Fruit fly (Drosophila melanogaster) whole organism, embryonic: ENCODE measurements around the gene tw.

Experiments
- Antp ChIP-seq: fragments of 200-800 bp; sonication (Bioruptor generic); optimal IDR thresholded peaks from 3 replicates; lab custom pipeline; 2016; ENCODE audit warnings: missing biosample characterization, missing genetic modification characterization
- Asciz ChIP-seq: fragments of 200-800 bp; sonication (Bioruptor generic); optimal IDR thresholded peaks from 2 replicates; lab custom pipeline; 2017; ENCODE audit warnings: missing biosample characterization, mild to moderate bottlenecking, missing genetic modification characterization, missing genetic modification reagents
- Atf6 ChIP-seq: fragments of 200-800 bp; sonication (Bioruptor generic); IDR thresholded peaks from 2 replicates; pipeline ENCODE4 v1.3.6; 2022; ENCODE audit warnings: missing biosample characterization, missing genetic modification characterization
- B-H1 ChIP-seq: fragments of 200-800 bp; sonication (Bioruptor generic); IDR thresholded peaks from 3 replicates; pipeline ENCODE4 v1.3.6; 2022; ENCODE audit warnings: missing biosample characterization, missing genetic modification characterization
- BEAF-32 ChIP-seq: fragments of 200-800 bp; sonication (Bioruptor generic); optimal IDR thresholded peaks from 3 replicates; lab custom pipeline; 2017; ENCODE audit warnings: missing biosample characterization, missing genetic modification characterization, mild to moderate bottlenecking, moderate library complexity, missing genetic modification reagents
- Bdp1 ChIP-seq: fragments of 200-800 bp; sonication (Bioruptor generic); optimal IDR thresholded peaks from 3 replicates; lab custom pipeline; 2016; ENCODE audit warnings: missing biosample characterization, missing genetic modification characterization
- CG11696 ChIP-seq: fragments of 200-800 bp; sonication (Bioruptor generic); IDR thresholded peaks from 2 replicates; pipeline ENCODE4 v1.3.6; 2022; ENCODE audit warnings: missing biosample characterization, missing genetic modification characterization
- CG13424 ChIP-seq: fragments of 200-800 bp; sonication (Bioruptor generic); optimal IDR thresholded peaks from 2 replicates; lab custom pipeline; 2019; ENCODE audit warnings: missing biosample characterization, mild to moderate bottlenecking, missing genetic modification characterization, moderate library complexity
- CG13775 ChIP-seq: fragments of 200-800 bp; sonication (Bioruptor generic); optimal IDR thresholded peaks from 3 replicates; lab custom pipeline; 2017; ENCODE audit warnings: missing biosample characterization, mild to moderate bottlenecking, missing genetic modification characterization
- CG15696 ChIP-seq: fragments of 200-800 bp; sonication (Bioruptor generic); optimal IDR thresholded peaks from 2 replicates; lab custom pipeline; 2019; ENCODE audit warnings: missing biosample characterization, mild to moderate bottlenecking, missing genetic modification characterization, moderate library complexity
- CG1602 ChIP-seq: fragments of 200-800 bp; sonication (Bioruptor generic); optimal IDR thresholded peaks from 3 replicates; lab custom pipeline; 2016; ENCODE audit warnings: missing biosample characterization, missing genetic modification characterization
- CG16779 ChIP-seq: fragments of 200-800 bp; sonication (Bioruptor generic); IDR thresholded peaks from 2 replicates; pipeline ENCODE4 v1.3.6; 2022; ENCODE audit warnings: missing biosample characterization, missing genetic modification characterization
- CG16815 ChIP-seq: fragments of 200-800 bp; sonication (Bioruptor generic); optimal IDR thresholded peaks from 3 replicates; lab custom pipeline; 2017; ENCODE audit warnings: missing biosample characterization, mild to moderate bottlenecking, missing genetic modification characterization
- CG18476 ChIP-seq: fragments of 200-800 bp; sonication (Bioruptor generic); optimal IDR thresholded peaks from 2 replicates; lab custom pipeline; 2016; ENCODE audit warnings: missing biosample characterization, mild to moderate bottlenecking, missing genetic modification characterization
- CG2202 ChIP-seq: fragments of 200-800 bp; sonication (Bioruptor generic); optimal IDR thresholded peaks from 2 replicates; lab custom pipeline; 2018; ENCODE audit warnings: missing biosample characterization, mild to moderate bottlenecking, missing genetic modification characterization
- CG2678 ChIP-seq: fragments of 200-800 bp; sonication (Bioruptor generic); optimal IDR thresholded peaks from 3 replicates; lab custom pipeline; 2019; ENCODE audit warnings: missing biosample characterization, mild to moderate bottlenecking, missing genetic modification characterization, moderate library complexity
- CG3163 ChIP-seq: fragments of 200-800 bp; sonication (Bioruptor generic); optimal IDR thresholded peaks from 3 replicates; lab custom pipeline; 2016; ENCODE audit warnings: missing biosample characterization, missing genetic modification characterization
- CG3726 ChIP-seq: fragments of 200-800 bp; sonication (Bioruptor generic); IDR thresholded peaks from 3 replicates; pipeline ENCODE4, ENCODE4 v1.3.6; 2022; ENCODE audit warnings: missing biosample characterization, missing genetic modification characterization
- CG43689 ChIP-seq: fragments of 200-800 bp; sonication (Bioruptor generic); IDR thresholded peaks from 2 replicates; pipeline ENCODE4 v1.3.6; 2022; ENCODE audit warnings: missing biosample characterization, missing genetic modification characterization
- CG6813 ChIP-seq: fragments of 200-800 bp; sonication (Bioruptor generic); optimal IDR thresholded peaks from 2 replicates; lab custom pipeline; 2017; ENCODE audit warnings: missing biosample characterization, missing genetic modification characterization, mild to moderate bottlenecking, moderate library complexity, missing genetic modification reagents
- CG7271 ChIP-seq: fragments of 200-800 bp; sonication (Bioruptor generic); optimal IDR thresholded peaks from 2 replicates; lab custom pipeline; 2018; ENCODE audit warnings: missing biosample characterization, mild to moderate bottlenecking, missing genetic modification characterization, moderate library complexity
- CG7357 ChIP-seq: fragments of 200-800 bp; sonication (Bioruptor generic); IDR thresholded peaks from 3 replicates; pipeline ENCODE4 v1.3.6; 2022; ENCODE audit warnings: missing biosample characterization, missing genetic modification characterization
- CG8290 ChIP-seq, 3 experiments: fragments of 200-800 bp; sonication (Bioruptor generic); optimal IDR thresholded peaks; 2 replicates each; lab custom pipeline; 2016 to 2019; ENCODE audit warnings: missing biosample characterization in 3 of 3, missing genetic modification characterization in 3 of 3, mild to moderate bottlenecking in 2 of 3, moderate library complexity in 1 of 3
- Camta ChIP-seq: fragments of 200-800 bp; sonication (Bioruptor generic); optimal IDR thresholded peaks from 2 replicates; lab custom pipeline; 2016; ENCODE audit warnings: missing biosample characterization, missing genetic modification characterization
- Deaf1 ChIP-seq: fragments of 200-800 bp; optimal IDR thresholded peaks from 3 replicates; lab custom pipeline; 2019; ENCODE audit warnings: missing biosample characterization, mild to moderate bottlenecking, missing genetic modification characterization, moderate library complexity
- Fer1 ChIP-seq: fragments of 200-800 bp; sonication (Bioruptor generic); optimal IDR thresholded peaks from 2 replicates; lab custom pipeline; 2017; ENCODE audit warnings: missing biosample characterization, mild to moderate bottlenecking, missing genetic modification characterization
- HLH54F ChIP-seq: fragments of 200-800 bp; sonication (Bioruptor generic); optimal IDR thresholded peaks from 3 replicates; lab custom pipeline; 2016; ENCODE audit warnings: missing biosample characterization, missing genetic modification characterization
- HLHmδ ChIP-seq: fragments of 200-800 bp; sonication (Bioruptor generic); optimal IDR thresholded peaks from 2 replicates; lab custom pipeline; 2018; ENCODE audit warnings: missing biosample characterization, mild to moderate bottlenecking, missing genetic modification characterization, moderate library complexity
- Hey ChIP-seq: fragments of 200-800 bp; sonication (Bioruptor generic); optimal IDR thresholded peaks from 3 replicates; lab custom pipeline; 2018; ENCODE audit warnings: missing biosample characterization, mild to moderate bottlenecking, missing genetic modification characterization
- HmgZ ChIP-seq: fragments of 200-800 bp; sonication (Bioruptor generic); optimal IDR thresholded peaks from 2 replicates; lab custom pipeline; 2018; ENCODE audit warnings: missing biosample characterization, mild to moderate bottlenecking, missing genetic modification characterization
- Hmr ChIP-seq: fragments of 200-800 bp; sonication (Bioruptor generic); optimal IDR thresholded peaks from 3 replicates; lab custom pipeline; 2017; ENCODE audit warnings: mild to moderate bottlenecking, missing biosample characterization, missing genetic modification reagents, missing genetic modification characterization
- MESR4 ChIP-seq: fragments of 200-800 bp; sonication (Bioruptor generic); optimal IDR thresholded peaks from 2 replicates; lab custom pipeline; 2018; ENCODE audit warnings: missing biosample characterization, mild to moderate bottlenecking, missing genetic modification characterization, moderate library complexity
- Med ChIP-seq: fragments of 200-800 bp; sonication (Bioruptor generic); peaks from one replicate; lab custom pipeline; 2016; ENCODE audit warnings: missing biosample characterization, missing genetic modification characterization, mild to moderate bottlenecking, inconsistent platforms, moderate library complexity
- Mes4 ChIP-seq: fragments of 200-800 bp; sonication (Bioruptor generic); optimal IDR thresholded peaks from 2 replicates; lab custom pipeline; 2016; ENCODE audit warnings: missing biosample characterization, missing genetic modification characterization
- NC2β ChIP-seq: fragments of 200-800 bp; sonication (Bioruptor generic); optimal IDR thresholded peaks from 2 replicates; lab custom pipeline; 2016; ENCODE audit warnings: missing biosample characterization, missing genetic modification characterization
- Neu2 ChIP-seq: fragments of 200-800 bp; sonication (Bioruptor generic); optimal IDR thresholded peaks from 3 replicates; lab custom pipeline; 2016; ENCODE audit warnings: missing biosample characterization, missing genetic modification characterization, borderline replicate concordance
- Oaz ChIP-seq: fragments of 200-800 bp; sonication (Bioruptor generic); IDR thresholded peaks from 2 replicates; pipeline ENCODE4 v1.3.6; 2022; ENCODE audit warnings: missing biosample characterization, missing genetic modification characterization
- Six4 ChIP-seq: fragments of 200-800 bp; sonication (Bioruptor generic); optimal IDR thresholded peaks from 2 replicates; lab custom pipeline; 2016; ENCODE audit warnings: missing biosample characterization, missing genetic modification characterization
- Ssrp ChIP-seq: fragments of 200-800 bp; sonication (Bioruptor generic); optimal IDR thresholded peaks from 2 replicates; lab custom pipeline; 2018; ENCODE audit warnings: missing biosample characterization, mild to moderate bottlenecking, missing genetic modification characterization, moderate library complexity
- az2 ChIP-seq: fragments of 200-800 bp; sonication (Bioruptor generic); optimal IDR thresholded peaks from 3 replicates; lab custom pipeline; 2016; ENCODE audit warnings: missing biosample characterization, missing genetic modification characterization
- dpn ChIP-seq, 2 experiments: fragments of 200-800 bp; sonication (Bioruptor generic); optimal IDR thresholded peaks; 3 replicates each; lab custom pipeline; 2016; ENCODE audit warnings: missing biosample characterization in 2 of 2, missing genetic modification characterization in 2 of 2
- eyg ChIP-seq: fragments of 200-800 bp; sonication (Bioruptor generic); optimal IDR thresholded peaks from 3 replicates; lab custom pipeline; 2016; ENCODE audit warnings: missing biosample characterization, missing genetic modification characterization
- fu2 ChIP-seq: fragments of 200-800 bp; sonication (Bioruptor generic); optimal IDR thresholded peaks from 2 replicates; lab custom pipeline; 2016; ENCODE audit warnings: missing biosample characterization, missing genetic modification characterization
- lilli ChIP-seq: fragments of 200-800 bp; sonication (Bioruptor generic); optimal IDR thresholded peaks from 3 replicates; lab custom pipeline; 2016; ENCODE audit warnings: missing biosample characterization, missing genetic modification characterization
- lola ChIP-seq, 3 experiments: fragments of >200 bp in 2 of 3; fragments of 200-800 bp in 1 of 3; sonication (Bioruptor generic) in 1 of 3; optimal IDR thresholded peaks; 2 replicates each; lab custom pipeline; 2017 to 2019; ENCODE audit warnings: missing biosample characterization in 3 of 3, missing genetic modification characterization in 3 of 3, mild to moderate bottlenecking in 1 of 3, moderate library complexity in 1 of 3
- org-1 ChIP-seq: fragments of 200-800 bp; sonication (Bioruptor generic); optimal IDR thresholded peaks from 2 replicates; lab custom pipeline; 2017; ENCODE audit warnings: missing biosample characterization, missing genetic modification characterization
- pfk ChIP-seq: fragments of 200-800 bp; sonication (Bioruptor generic); optimal IDR thresholded peaks from 2 replicates; lab custom pipeline; 2018; ENCODE audit warnings: missing biosample characterization, mild to moderate bottlenecking, missing genetic modification characterization, moderate library complexity
- row ChIP-seq: fragments of 200-800 bp; sonication (Bioruptor generic); IDR thresholded peaks from 3 replicates; pipeline ENCODE4 v1.3.6; 2022; ENCODE audit warnings: missing biosample characterization, missing genetic modification characterization
- ttk ChIP-seq: fragments of 200-800 bp; sonication (Bioruptor generic); IDR thresholded peaks from 2 replicates; pipeline ENCODE4 v2.1.2; 2022; ENCODE audit warnings: missing biosample characterization, missing genetic modification characterization
- vnd ChIP-seq: fragments of 200-800 bp; sonication (Bioruptor generic); IDR thresholded peaks from 3 replicates; pipeline ENCODE4 v1.3.6; 2022; ENCODE audit warnings: missing biosample characterization, missing genetic modification characterization; ENCODE audit not compliant: partially characterized antibody
- zen2 ChIP-seq: fragments of 200-800 bp; sonication (Bioruptor generic); IDR thresholded peaks from 3 replicates; pipeline ENCODE4 v1.3.6; 2022; ENCODE audit warnings: missing biosample characterization, missing genetic modification characterization; ENCODE audit not compliant: partially characterized antibody

The tw gene

dm6 chrX:767928-768327 lies 16.6 kb upstream of the tw start (continued):
- no peak for TF ChIP-seq CG13775 (GFP tag; lab: Kevin White, UChicago)
- TF ChIP-seq CG2202 (tag; lab: Kevin White, UChicago): no peak
- no peak for TF ChIP-seq CG7271 (tag; lab: Kevin White, UChicago)
- no peak for TF ChIP-seq Six4 (GFP tag; lab: Kevin White, UChicago)
- TF ChIP-seq CG7357: no peak
- TF ChIP-seq Hey (tag; lab: Kevin White, UChicago): no peak
- TF ChIP-seq CG1602 (GFP tag; lab: Kevin White, UChicago): no peak
- TF ChIP-seq CG13424: no peak
- no peak for TF ChIP-seq Bdp1 (GFP tag; lab: Kevin White, UChicago)
- no peak for TF ChIP-seq Mes4 (GFP tag; lab: Kevin White, UChicago)
- TF ChIP-seq CG3163: no peak
- TF ChIP-seq HmgZ: no peak
- peak; percentile 21 for TF ChIP-seq CG15696
- TF ChIP-seq eyg (GFP tag; lab: Kevin White, UChicago): no peak
- no peak for TF ChIP-seq HLH54F (GFP tag; lab: Kevin White, UChicago)
- TF ChIP-seq pfk (GFP tag; lab: Kevin White, UChicago): no peak
- TF ChIP-seq CG6813: peak; percentile 55
- TF ChIP-seq Atf6: no peak
- peak; percentile 13 for TF ChIP-seq CG2678 (tag; lab: Kevin White, UChicago)
- peak; percentile 76 for TF ChIP-seq Med (GFP tag; lab: Kevin White, UChicago)
- no peak for TF ChIP-seq CG3726 (GFP tag; lab: Robert Waterston, UW)
- TF ChIP-seq Deaf1: no peak
- TF ChIP-seq CG11696: no peak
- no peak for TF ChIP-seq row (GFP tag; lab: Robert Waterston, UW)
- no peak for TF ChIP-seq Oaz (GFP tag; lab: Robert Waterston, UW)
- no peak for TF ChIP-seq B-H1
- TF ChIP-seq fu2 (GFP tag; lab: Kevin White, UChicago): no peak
- TF ChIP-seq Antp (GFP tag; lab: Kevin White, UChicago): no peak
- no peak for TF ChIP-seq lola (GFP tag; optimal IDR thresholded peaks at IDR 0.05; lab: Kevin White, UChicago)
- TF ChIP-seq Ssrp: no peak
- no peak for TF ChIP-seq zen2 (GFP tag; lab: Robert Waterston, UW)
- peak; percentile 17 for TF ChIP-seq Fer1 (GFP tag; lab: Kevin White, UChicago)
- no peak for TF ChIP-seq CG43689 (GFP tag; lab: Robert Waterston, UW)
- TF ChIP-seq org-1 (GFP tag; lab: Kevin White, UChicago): no peak
- no peak for TF ChIP-seq CG18476 (GFP tag; lab: Kevin White, UChicago)
- TF ChIP-seq Hmr: peak; percentile 37
- no peak for TF ChIP-seq BEAF-32 (GFP tag; lab: Kevin White, UChicago)
- TF ChIP-seq CG8290 (GFP tag; optimal IDR thresholded peaks at IDR 0.05; lab: Kevin White, UChicago): no peak
- peak in 1 of 2 experiments; percentile 10 for TF ChIP-seq CG8290 (tag; optimal IDR thresholded peaks at IDR 0.05; lab: Kevin White, UChicago)
- TF ChIP-seq HLHmδ (GFP tag; lab: Kevin White, UChicago): no peak
- no peak for TF ChIP-seq Camta (GFP tag; lab: Kevin White, UChicago)
- TF ChIP-seq Neu2 (GFP tag; lab: Kevin White, UChicago): no peak
- TF ChIP-seq dpn (GFP tag; optimal IDR thresholded peaks at IDR 0.05; lab: Kevin White, UChicago): no peak
- TF ChIP-seq CG16815 (GFP tag; lab: Kevin White, UChicago): no peak
- no peak for TF ChIP-seq lilli (GFP tag; lab: Kevin White, UChicago)
- TF ChIP-seq MESR4: no peak
- peak; percentile 37 for TF ChIP-seq Asciz (GFP tag; lab: Kevin White, UChicago)
- TF ChIP-seq NC2β (GFP tag; lab: Kevin White, UChicago): no peak
- no peak for TF ChIP-seq CG16779 (GFP tag; lab: Robert Waterston, UW)
- TF ChIP-seq ttk (GFP tag; lab: Robert Waterston, UW): no peak
- no peak for TF ChIP-seq az2 (GFP tag; lab: Kevin White, UChicago)
- TF ChIP-seq vnd (GFP tag; lab: Robert Waterston, UW): no peak
